Worm (Caenorhabditis elegans): Measurements from ENCODE around the gene Y57G7A.3.
A peak's percentile ranks its signal among the peaks of the same experiment; 100 is the strongest.

Y57G7A.3 gene

DNA sequence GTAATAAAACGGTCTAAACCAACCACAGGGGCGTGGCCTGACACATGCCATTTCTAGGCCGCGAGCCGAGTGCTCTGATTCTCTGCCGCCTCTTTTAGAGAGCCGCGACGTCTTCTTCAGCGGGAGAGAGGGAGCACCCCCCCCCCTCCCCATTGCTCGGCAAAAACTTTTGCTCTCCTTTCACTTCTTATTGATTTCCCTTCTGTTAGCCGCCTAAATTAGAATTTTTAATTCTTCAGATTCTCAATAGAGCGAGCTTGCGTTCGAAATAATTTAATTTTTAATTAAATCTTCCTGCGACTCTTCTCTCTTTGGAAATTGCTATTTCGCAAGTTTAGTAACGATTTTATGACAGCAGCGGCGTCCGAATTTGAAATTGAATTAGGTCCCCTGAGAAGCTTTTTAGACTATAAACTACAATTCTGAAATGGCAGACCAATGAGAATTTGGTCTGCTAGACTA, 37.6 kb downstream of the Y57G7A.3 start (continued):
- TF ChIP-seq mxl-3 (GFP tag; optimal IDR thresholded peaks at IDR 0.05) = no peak
- TF ChIP-seq Y5F2A.4 (GFP tag; optimal IDR thresholded peaks at IDR 0.05) = no peak
- peak; percentile 37 for TF ChIP-seq hlh-11 (tag; optimal IDR thresholded peaks at IDR 0.05)
- TF ChIP-seq lin-38 (GFP tag; IDR thresholded peaks at IDR 0.05) = peak; percentile 81
- no peak for TF ChIP-seq snpc-4 (tag; optimal IDR thresholded peaks at IDR 0.05)
- TF ChIP-seq F10B5.3 (tag; optimal IDR thresholded peaks at IDR 0.05) = no peak
- no peak for TF ChIP-seq ceh-32 (tag; optimal IDR thresholded peaks at IDR 0.05; ENCODE audit: poor library complexity)
- peak in 1 of 2 experiments; percentile 1 for TF ChIP-seq daf-16 (GFP tag; optimal IDR thresholded peaks at IDR 0.05)
- no peak for TF ChIP-seq daf-16 (tag; optimal IDR thresholded peaks at IDR 0.05)
- no peak for TF ChIP-seq vab-7 (GFP tag; IDR thresholded peaks at IDR 0.05)
- no peak for TF ChIP-seq aly-2 (tag; optimal IDR thresholded peaks at IDR 0.05)
- TF ChIP-seq nhr-76 (tag; optimal IDR thresholded peaks at IDR 0.05) = no peak
- 0 out of 2 replicates have a peak, but pooled peaks have one; percentile 8 for TF ChIP-seq ZK337.2 (GFP tag; IDR thresholded peaks at IDR 0.05)
- peak; percentile 94 for TF ChIP-seq aha-1 (tag)
- 0 out of 2 replicates have a peak, but pooled peaks have one; percentile 15 for TF ChIP-seq dmd-6 (GFP tag; IDR thresholded peaks at IDR 0.05)
- TF ChIP-seq nhr-42 (GFP tag; IDR thresholded peaks at IDR 0.05) = no peak
- TF ChIP-seq ZK546.5 (tag; optimal IDR thresholded peaks at IDR 0.05) = peak in 1 of 2 experiments; percentile 29
- no peak for TF ChIP-seq nhr-11 (tag; optimal IDR thresholded peaks at IDR 0.05)
- no peak for TF ChIP-seq ceh-44 (GFP tag; IDR thresholded peaks at IDR 0.05)
- TF ChIP-seq madf-9 (GFP tag; conservative IDR thresholded peaks at IDR 0.05) = no peak
- no peak for TF ChIP-seq egl-43 (GFP tag; IDR thresholded peaks at IDR 0.05)
- peak in 1 of 2 experiments; percentile 58 for TF ChIP-seq lsy-2 (tag; optimal IDR thresholded peaks at IDR 0.05)
- TF ChIP-seq nhr-77 (tag; optimal IDR thresholded peaks at IDR 0.05) = no peak
- TF ChIP-seq Y105C5A.15 (GFP tag; IDR thresholded peaks at IDR 0.05) = no peak
- TF ChIP-seq hlh-30 (tag; optimal IDR thresholded peaks at IDR 0.05; ENCODE audit: insufficient read depth) = peak; percentile 19
- TF ChIP-seq nhr-102 (tag; optimal IDR thresholded peaks at IDR 0.05) = peak; percentile 32
- no peak for TF ChIP-seq daf-12 (tag; optimal IDR thresholded peaks at IDR 0.05)
- TF ChIP-seq tra-1 (GFP tag; IDR thresholded peaks at IDR 0.05) = no peak
- no peak for TF ChIP-seq R02D3.7 (tag; optimal IDR thresholded peaks at IDR 0.05)
- TF ChIP-seq php-3 (GFP tag; IDR thresholded peaks at IDR 0.05) = no peak
- peak in 1 of 2 experiments; percentile 62 for TF ChIP-seq unc-62 (GFP tag; optimal IDR thresholded peaks at IDR 0.05 in 1 of 2)
- TF ChIP-seq unc-62 (tag; optimal IDR thresholded peaks at IDR 0.05) = no peak
- TF ChIP-seq rbr-2 (tag; optimal IDR thresholded peaks at IDR 0.05) = peak; percentile 37
- no peak for TF ChIP-seq spr-1 (tag; optimal IDR thresholded peaks at IDR 0.05)
- TF ChIP-seq lin-29 (GFP tag; IDR thresholded peaks at IDR 0.05) = no peak
- no peak for TF ChIP-seq dmd-9 (GFP tag; IDR thresholded peaks at IDR 0.05)
- TF ChIP-seq nhr-25 (tag; optimal IDR thresholded peaks at IDR 0.05; ENCODE audit: borderline replicate concordance, insufficient read depth) = no peak
- TF ChIP-seq ces-1 (GFP tag; optimal IDR thresholded peaks at IDR 0.05) = peak; percentile 77

DNA sequence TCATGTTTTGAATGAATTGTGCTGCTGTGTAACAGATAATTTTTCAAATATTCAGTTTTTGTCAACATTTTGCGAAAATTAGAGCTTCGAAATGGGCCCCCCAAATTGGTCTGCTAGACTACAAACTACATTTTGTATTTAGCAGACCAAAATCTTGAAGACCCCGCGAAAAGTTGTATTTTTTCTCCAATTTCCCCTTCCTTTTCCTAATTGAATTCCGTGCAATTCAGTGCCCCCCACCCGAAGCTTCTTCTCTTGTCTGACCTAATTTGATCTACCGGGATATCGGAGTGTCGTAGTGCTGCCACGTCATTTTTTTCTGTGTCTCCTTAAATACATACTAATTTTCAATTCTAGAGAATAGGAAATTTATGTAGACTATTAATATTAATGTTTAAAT, 38.4 kb downstream of the Y57G7A.3 start:
- no peak for TF ChIP-seq fkh-10 (GFP tag; optimal IDR thresholded peaks at IDR 0.05)
- no peak for TF ChIP-seq dmd-8 (GFP tag; IDR thresholded peaks at IDR 0.05)
- TF ChIP-seq ces-1 (GFP tag; optimal IDR thresholded peaks at IDR 0.05) = peak; percentile 9
- no peak for TF ChIP-seq lin-38 (GFP tag; IDR thresholded peaks at IDR 0.05)
- TF ChIP-seq nhr-25 (tag; optimal IDR thresholded peaks at IDR 0.05; ENCODE audit: borderline replicate concordance, insufficient read depth) = no peak

DNA sequence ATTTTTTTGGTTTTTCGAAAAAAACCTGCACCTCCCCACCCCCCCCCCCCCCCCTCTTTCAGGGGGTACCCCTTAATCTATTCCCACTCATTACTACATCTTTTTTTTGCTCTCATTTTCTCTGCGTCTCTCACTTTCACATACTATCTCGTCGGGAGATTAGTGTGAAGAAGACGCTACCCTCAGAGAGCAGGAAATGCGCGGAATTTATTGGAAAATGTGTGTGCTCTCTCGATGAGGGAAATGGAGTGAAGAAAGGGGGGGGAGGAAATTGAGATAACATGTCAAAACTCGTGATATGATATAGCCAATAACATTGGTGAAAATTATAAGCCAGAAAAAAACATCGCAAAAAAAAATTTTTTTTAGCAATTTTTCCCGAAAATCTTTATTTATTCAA, 40.0 kb downstream of the Y57G7A.3 start:
- TF ChIP-seq unc-130 (GFP tag; optimal IDR thresholded peaks at IDR 0.05) (no peak), daf-8 (GFP tag; IDR thresholded peaks at IDR 0.05) (no peak), F26F4.8 (GFP tag; conservative IDR thresholded peaks at IDR 0.05) (no peak), lin-39 (tag; optimal IDR thresholded peaks at IDR 0.05) (no peak), ceh-62 (tag; optimal IDR thresholded peaks at IDR 0.05) (no peak), dmd-6 (GFP tag; IDR thresholded peaks at IDR 0.05) (no peak), F37D6.2 (tag; optimal IDR thresholded peaks at IDR 0.05) (no peak)

Measured in whole organism, L4 larva.